Worm (Caenorhabditis elegans): ENCODE data around the gene C03B1.17.

The C03B1.17 gene

ce11 chrX:6373348-6373747 lies at the start of gene C03B1.17:
Gene C03B1.17, plus strand, starts transcription at chrX:6373648.
- TF ChIP-seq pes-1 (GFP tag; IDR thresholded peaks at IDR 0.05) (no peak), ceh-36 (tag; optimal IDR thresholded peaks at IDR 0.05) (no peak), hmbx-1 (tag; optimal IDR thresholded peaks at IDR 0.05) (no peak), ets-7 (tag; optimal IDR thresholded peaks at IDR 0.05) (no peak), sea-1 (GFP tag; conservative IDR thresholded peaks at IDR 0.05) (no peak), B0310.2 (tag; optimal IDR thresholded peaks at IDR 0.05) (no peak), hnd-1 (tag; optimal IDR thresholded peaks at IDR 0.05) (no peak), aly-1 (tag; optimal IDR thresholded peaks at IDR 0.05) (no peak)

DNA sequence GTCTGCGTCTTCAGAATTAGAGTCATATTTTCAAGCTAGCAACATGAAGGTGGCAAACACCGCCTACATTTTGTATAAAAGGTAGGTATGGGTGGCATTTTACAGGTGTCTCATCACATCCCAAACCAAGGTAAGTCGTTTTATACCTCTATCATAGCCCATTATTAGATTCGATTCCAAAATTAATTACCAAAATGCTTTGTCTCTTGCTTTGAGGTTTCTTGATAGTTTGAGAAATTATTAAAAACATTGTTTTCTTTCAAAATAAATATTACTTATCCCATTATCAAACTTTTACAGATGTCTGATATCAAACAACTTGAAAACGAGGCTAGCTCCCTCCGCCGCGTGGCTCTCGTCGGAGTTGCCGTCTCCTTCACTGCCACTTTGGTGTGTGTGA lies 47.4 kb upstream of the C03B1.17 start, which contains the start of gene col-168:
Gene col-168 (plus strand): TSS at position 301 of the 400 bp plus-strand sequence.
- no peak for TF ChIP-seq hnd-1 (tag; optimal IDR thresholded peaks at IDR 0.05)
- no peak for TF ChIP-seq scrt-1 (GFP tag; IDR thresholded peaks at IDR 0.05)
- no peak for TF ChIP-seq tra-4 (tag; optimal IDR thresholded peaks at IDR 0.05)
- TF ChIP-seq F13C5.2 (tag; optimal IDR thresholded peaks at IDR 0.05) = no peak
- TF ChIP-seq B0310.2 (tag; optimal IDR thresholded peaks at IDR 0.05) = no peak

ce11 chrX:6328860-6329259 lies 44.6 kb upstream of the C03B1.17 start, which contains the start of gene col-169:
Gene col-169, plus strand, starts transcription at chrX:6329160.
- TF ChIP-seq ets-7 (tag; optimal IDR thresholded peaks at IDR 0.05) = no peak
- TF ChIP-seq tbx-11 (GFP tag; IDR thresholded peaks at IDR 0.05) = no peak
- TF ChIP-seq tra-4 (tag; optimal IDR thresholded peaks at IDR 0.05) = no peak
- TF ChIP-seq B0310.2 (tag; optimal IDR thresholded peaks at IDR 0.05) = no peak
- TF ChIP-seq ceh-13 (GFP tag; optimal IDR thresholded peaks at IDR 0.05) = no peak
- TF ChIP-seq F13C5.2 (tag; optimal IDR thresholded peaks at IDR 0.05) = no peak
- TF ChIP-seq hnd-1 (tag; optimal IDR thresholded peaks at IDR 0.05) = no peak
- no peak for TF ChIP-seq flt-1 (GFP tag; IDR thresholded peaks at IDR 0.05)
- no peak for TF ChIP-seq pes-1 (GFP tag; IDR thresholded peaks at IDR 0.05)
- no peak for TF ChIP-seq hmg-4 (GFP tag; optimal IDR thresholded peaks at IDR 0.05)
- TF ChIP-seq ceh-36 (tag; optimal IDR thresholded peaks at IDR 0.05) = no peak
- TF ChIP-seq ama-1 (optimal IDR thresholded peaks at IDR 0.05) = no peak
- TF ChIP-seq hmbx-1 (tag; optimal IDR thresholded peaks at IDR 0.05) = no peak
- no peak for TF ChIP-seq aly-1 (tag; optimal IDR thresholded peaks at IDR 0.05)
- no peak for TF ChIP-seq scrt-1 (GFP tag; IDR thresholded peaks at IDR 0.05)
- no peak for TF ChIP-seq sea-1 (GFP tag; conservative IDR thresholded peaks at IDR 0.05)
- no peak for TF ChIP-seq tbx-37 (GFP tag; conservative IDR thresholded peaks at IDR 0.05)

- no peak for TF ChIP-seq aly-1 (tag; optimal IDR thresholded peaks at IDR 0.05)
- TF ChIP-seq ceh-13 (GFP tag; optimal IDR thresholded peaks at IDR 0.05) = no peak
- TF ChIP-seq sea-1 (GFP tag; conservative IDR thresholded peaks at IDR 0.05) = no peak
- no peak for TF ChIP-seq hmg-4 (GFP tag; optimal IDR thresholded peaks at IDR 0.05)
- no peak for TF ChIP-seq ama-1 (optimal IDR thresholded peaks at IDR 0.05)
- no peak for TF ChIP-seq hmbx-1 (tag; optimal IDR thresholded peaks at IDR 0.05)
- no peak for TF ChIP-seq hnd-1 (tag; optimal IDR thresholded peaks at IDR 0.05)
- TF ChIP-seq tra-4 (tag; optimal IDR thresholded peaks at IDR 0.05) = no peak
- TF ChIP-seq pes-1 (GFP tag; IDR thresholded peaks at IDR 0.05) = no peak
- no peak for TF ChIP-seq F13C5.2 (tag; optimal IDR thresholded peaks at IDR 0.05)
- no peak for TF ChIP-seq flt-1 (GFP tag; IDR thresholded peaks at IDR 0.05)
Observed at ce11 chrX:6331409-6331808, 42.0 kb upstream of the C03B1.17 start, which contains the start of gene col-170. Gene col-170, plus strand, starts transcription at chrX:6331709.

DNA sequence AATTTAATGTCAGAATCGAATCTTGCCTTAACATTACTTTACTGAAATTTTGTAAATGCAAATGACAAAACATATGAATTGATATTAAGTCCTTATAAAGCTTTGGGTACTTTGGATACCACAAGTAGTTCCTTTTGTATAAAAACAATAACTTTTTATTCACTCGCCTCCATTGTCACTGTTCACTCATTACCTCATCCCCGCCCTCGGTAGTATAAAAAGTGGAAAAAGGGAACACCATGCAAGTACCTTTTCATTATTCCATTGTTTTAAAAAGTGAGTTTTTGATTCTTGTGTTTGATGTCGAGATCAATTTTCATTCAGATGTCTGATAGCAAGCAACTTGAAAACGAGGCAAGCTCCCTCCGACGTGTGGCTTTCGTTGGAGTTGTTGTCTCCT lies 39.5 kb upstream of the C03B1.17 start, which contains the start of gene col-171:
Gene col-171 (plus strand): TSS at position 301 of the 400 bp plus-strand sequence.
- TF ChIP-seq ceh-13 (GFP tag; optimal IDR thresholded peaks at IDR 0.05) (no peak), tra-4 (tag; optimal IDR thresholded peaks at IDR 0.05) (no peak), aly-1 (tag; optimal IDR thresholded peaks at IDR 0.05) (no peak), hnd-1 (tag; optimal IDR thresholded peaks at IDR 0.05) (no peak), flt-1 (GFP tag; IDR thresholded peaks at IDR 0.05) (no peak), sea-1 (GFP tag; conservative IDR thresholded peaks at IDR 0.05) (no peak), hmbx-1 (tag; optimal IDR thresholded peaks at IDR 0.05) (no peak), tbx-37 (GFP tag; conservative IDR thresholded peaks at IDR 0.05) (no peak)

DNA sequence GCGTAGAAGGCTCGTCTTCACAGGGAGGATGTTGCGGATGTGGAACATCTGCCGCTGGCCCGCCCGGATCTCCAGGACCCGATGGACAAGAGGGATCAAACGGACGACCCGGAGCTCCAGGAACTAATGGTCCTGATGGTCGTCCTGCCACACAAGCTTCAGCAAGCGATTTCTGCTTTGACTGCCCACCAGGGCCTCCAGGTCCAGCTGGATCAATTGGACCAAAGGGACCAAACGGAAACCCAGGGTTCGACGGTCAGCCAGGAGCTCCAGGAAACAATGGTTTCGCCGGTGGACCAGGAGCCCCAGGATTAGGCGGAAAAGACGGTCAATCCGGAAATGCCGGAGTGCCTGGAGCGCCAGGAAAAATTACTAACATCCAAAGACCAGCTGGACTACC lies 38.8 kb upstream of the C03B1.17 start:
- TF ChIP-seq hmg-4 (GFP tag; optimal IDR thresholded peaks at IDR 0.05) (no peak), F13C5.2 (tag; optimal IDR thresholded peaks at IDR 0.05) (no peak), ets-7 (tag; optimal IDR thresholded peaks at IDR 0.05) (no peak), B0310.2 (tag; optimal IDR thresholded peaks at IDR 0.05) (no peak), sea-1 (GFP tag; conservative IDR thresholded peaks at IDR 0.05) (no peak), pes-1 (GFP tag; IDR thresholded peaks at IDR 0.05) (no peak), flt-1 (GFP tag; IDR thresholded peaks at IDR 0.05) (no peak), tra-4 (tag; optimal IDR thresholded peaks at IDR 0.05) (no peak), aly-1 (tag; optimal IDR thresholded peaks at IDR 0.05) (no peak), hnd-1 (tag; optimal IDR thresholded peaks at IDR 0.05) (no peak), ama-1 (optimal IDR thresholded peaks at IDR 0.05) (no peak), hmbx-1 (tag; optimal IDR thresholded peaks at IDR 0.05) (no peak)

DNA sequence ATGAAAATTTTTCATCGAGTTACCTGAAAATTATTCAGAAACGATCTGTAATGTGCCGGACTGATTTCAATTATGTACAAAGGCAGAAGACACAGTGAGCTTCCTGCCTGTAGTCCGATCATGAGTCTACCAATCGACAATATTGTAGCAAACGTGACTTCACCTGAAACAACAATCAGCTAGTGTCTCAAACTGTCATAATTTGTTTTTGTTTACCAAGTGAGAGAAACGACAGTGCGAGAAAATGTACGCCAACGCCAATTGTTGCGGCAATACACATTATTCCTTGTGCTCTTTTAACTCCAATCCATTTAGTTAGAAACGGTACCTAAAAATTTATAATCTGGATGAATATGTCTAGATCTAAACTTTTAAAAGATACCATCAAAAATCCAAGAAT lies 36.1 kb upstream of the C03B1.17 start:
- TF ChIP-seq pes-1 (GFP tag; IDR thresholded peaks at IDR 0.05) (no peak), F13C5.2 (tag; optimal IDR thresholded peaks at IDR 0.05) (no peak), ets-7 (tag; optimal IDR thresholded peaks at IDR 0.05) (no peak), flt-1 (GFP tag; IDR thresholded peaks at IDR 0.05) (no peak), hmg-4 (GFP tag; optimal IDR thresholded peaks at IDR 0.05) (no peak), ama-1 (optimal IDR thresholded peaks at IDR 0.05) (no peak), tbx-37 (GFP tag; conservative IDR thresholded peaks at IDR 0.05) (no peak), hmbx-1 (tag; optimal IDR thresholded peaks at IDR 0.05) (no peak), tra-4 (tag; optimal IDR thresholded peaks at IDR 0.05) (no peak), hnd-1 (tag; optimal IDR thresholded peaks at IDR 0.05) (no peak), ceh-13 (GFP tag; optimal IDR thresholded peaks at IDR 0.05) (no peak), aly-1 (tag; optimal IDR thresholded peaks at IDR 0.05) (no peak)

DNA sequence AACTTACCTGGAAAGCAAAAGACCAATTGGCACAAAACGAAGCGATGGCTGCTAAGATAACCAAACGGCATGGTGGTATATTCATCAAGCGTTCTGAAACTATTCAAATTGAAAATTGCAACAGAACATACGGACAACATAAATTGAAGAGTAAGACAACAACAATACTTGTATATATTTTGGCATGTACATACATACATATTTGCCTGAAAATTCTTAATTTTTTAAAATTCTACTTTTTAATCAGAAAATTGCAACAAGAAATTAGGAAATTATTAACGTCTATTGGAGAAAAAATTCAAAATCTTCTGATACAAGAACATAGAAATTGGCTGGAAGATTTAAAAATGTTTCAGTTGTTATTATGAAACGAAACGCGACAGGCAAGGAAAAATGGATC lies 35.5 kb upstream of the C03B1.17 start, which contains the start of gene C03B1.13:
Gene C03B1.13 (minus strand): TSS at position 101 of the 400 bp plus-strand sequence.
- no peak for TF ChIP-seq F13C5.2 (tag; optimal IDR thresholded peaks at IDR 0.05)
